Worm (Caenorhabditis elegans) whole organism, L2 larva: Measurements from ENCODE around the gene str-108.

Source experiments
- ceh-16 ChIP-seq: fragments of 150-350 bp; optimal IDR thresholded peaks from 2 replicates; lab custom pipeline; 2014; ENCODE audit warnings: missing biosample characterization, missing genetic modification characterization
- elt-1 ChIP-seq: fragments of 150-350 bp; optimal IDR thresholded peaks from 2 replicates; lab custom pipeline; 2014; ENCODE audit warnings: missing biosample characterization, missing genetic modification characterization
- fos-1 ChIP-seq: fragments of 150-350 bp; optimal IDR thresholded peaks from 2 replicates; lab custom pipeline; 2014; ENCODE audit warnings: missing biosample characterization, missing genetic modification characterization
- lsy-2 ChIP-seq, 2 experiments: fragments of 150-350 bp in 1 of 2; sonication (generic microtip) in 1 of 2; optimal IDR thresholded peaks; 2 replicates each; lab custom pipeline; 2014 to 2017; ENCODE audit warnings: missing biosample characterization in 2 of 2, missing genetic modification characterization in 2 of 2
- nhr-10 ChIP-seq: sonication (generic microtip); optimal IDR thresholded peaks from 2 replicates; lab custom pipeline; 2017; ENCODE audit warnings: missing biosample characterization, missing genetic modification characterization
- nhr-12 ChIP-seq: fragments of 150-350 bp; optimal IDR thresholded peaks from 2 replicates; lab custom pipeline; 2014; ENCODE audit warnings: missing biosample characterization, missing genetic modification characterization
- zag-1 ChIP-seq: fragments of 150-350 bp; optimal IDR thresholded peaks from 2 replicates; lab custom pipeline; 2014; ENCODE audit warnings: missing biosample characterization, missing genetic modification characterization
- ztf-11 ChIP-seq: sonication (generic microtip); optimal IDR thresholded peaks from 2 replicates; lab custom pipeline; 2017; ENCODE audit warnings: missing biosample characterization, missing genetic modification characterization
- ztf-4 ChIP-seq: fragments of 150-350 bp; optimal IDR thresholded peaks from 2 replicates; lab custom pipeline; 2014; ENCODE audit warnings: missing biosample characterization, missing genetic modification characterization

ce11 chrV:16162124-16162735 is 3.8 kb upstream of the str-108 start, which contains the start of the genes str-109 and F10A3.11:
- TF ChIP-seq nhr-12 (no peak), ztf-11 (tag; lab: Kevin White, UChicago) (no peak), nhr-10 (tag; lab: Kevin White, UChicago) (no peak), elt-1 (tag; lab: Kevin White, UChicago) (no peak), zag-1 (tag; lab: Kevin White, UChicago) (no peak), lsy-2 (tag; optimal IDR thresholded peaks at IDR 0.05; lab: Kevin White, UChicago) (no peak), fos-1 (no peak), ztf-4 (tag; lab: Kevin White, UChicago) (no peak), ceh-16 (no peak)
